Worm (Caenorhabditis elegans) whole organism, L1 larva: ENCODE results near the gene srh-177.
A peak's percentile ranks its signal among the peaks of the same experiment; 100 is the strongest.

ENCODE experiments used
- C04F5.9 ChIP-seq: sonication (generic microtip); optimal IDR thresholded peaks from 2 replicates; lab custom pipeline; 2016; ENCODE audit warnings: missing genetic modification characterization, missing compliant biosample characterization
- C34B4.2 ChIP-seq: sonication (generic microtip); optimal IDR thresholded peaks from 2 replicates; lab custom pipeline; 2017; ENCODE audit warnings: mild to moderate bottlenecking, missing genetic modification characterization, missing compliant biosample characterization
- Y116A8C.19 ChIP-seq: sonication (generic microtip); optimal IDR thresholded peaks from 2 replicates; lab custom pipeline; 2016; ENCODE audit warnings: missing compliant biosample characterization, missing genetic modification characterization, borderline replicate concordance
- alr-1 ChIP-seq: fragments of 200-800 bp; sonication (Bioruptor generic); optimal IDR thresholded peaks from 2 replicates; lab custom pipeline; 2018; ENCODE audit warnings: borderline replicate concordance, mild to moderate bottlenecking, missing genetic modification characterization, missing compliant biosample characterization
- ama-1 ChIP-seq: fragments of 150-350 bp; optimal IDR thresholded peaks from 2 replicates; lab custom pipeline; 2014
- blmp-1 ChIP-seq: fragments of 150-350 bp; optimal IDR thresholded peaks from 2 replicates; lab custom pipeline; 2014; ENCODE audit warnings: missing biosample characterization, missing genetic modification characterization
- ceh-63 ChIP-seq: fragments of 200-800 bp; sonication (Bioruptor generic); optimal IDR thresholded peaks from 2 replicates; lab custom pipeline; 2018; ENCODE audit warnings: mild to moderate bottlenecking, missing genetic modification characterization, missing compliant biosample characterization
- ceh-8 ChIP-seq: fragments of 200-800 bp; sonication (Bioruptor generic); optimal IDR thresholded peaks from 2 replicates; lab custom pipeline; 2018; ENCODE audit warnings: mild to moderate bottlenecking, missing genetic modification characterization, moderate library complexity, missing compliant biosample characterization
- ceh-88 ChIP-seq: fragments of 200-800 bp; sonication (Bioruptor generic); IDR thresholded peaks from 2 replicates; pipeline ENCODE4 v1.3.6; 2022; ENCODE audit warnings: missing genetic modification characterization, missing compliant biosample characterization
- ceh-90 ChIP-seq: sonication (generic microtip); optimal IDR thresholded peaks from 2 replicates; lab custom pipeline; 2016; ENCODE audit warnings: missing genetic modification characterization, missing compliant biosample characterization
- dpl-1 ChIP-seq, 3 experiments: fragments of 150-350 bp in 2 of 3; sonication (generic microtip) in 1 of 3; optimal IDR thresholded peaks; 2 replicates each; lab custom pipeline; 2014 to 2017; ENCODE audit warnings: missing biosample characterization in 3 of 3, missing genetic modification characterization in 3 of 3, missing genetic modification reagents in 3 of 3
- efl-1 ChIP-seq, 4 experiments: fragments of 150-350 bp; optimal IDR thresholded peaks in 3 of 4; peaks in 1 of 4; 1 replicate in 1 of 4; 2 replicates in 3 of 4; lab custom pipeline; 2014; ENCODE audit warnings: missing biosample characterization in 2 of 4, missing genetic modification characterization in 2 of 4, missing genetic modification reagents in 2 of 4
- egl-13 ChIP-seq: sonication (generic microtip); optimal IDR thresholded peaks from 2 replicates; lab custom pipeline; 2016; ENCODE audit warnings: missing genotype, missing genetic modification reagents, missing genetic modification characterization, missing compliant biosample characterization
- egl-27 ChIP-seq, 2 experiments: fragments of 150-350 bp in 1 of 2; sonication (generic microtip); optimal IDR thresholded peaks; 3 replicates each; lab custom pipeline; 2017 to 2018; ENCODE audit warnings: missing biosample characterization in 2 of 2, missing genetic modification characterization in 2 of 2, missing genetic modification reagents in 2 of 2
- elt-2 ChIP-seq: sonication (generic microtip); optimal IDR thresholded peaks from 2 replicates; lab custom pipeline; 2016; ENCODE audit warnings: missing genetic modification characterization, mild to moderate bottlenecking, inconsistent platforms, missing compliant biosample characterization, missing genetic modification reagents
- elt-3 ChIP-seq, 6 experiments: fragments of 150-350 bp in 1 of 6; sonication (generic microtip); optimal IDR thresholded peaks; 2 replicates each; lab custom pipeline; 2017 to 2018; ENCODE audit warnings: missing biosample characterization in 6 of 6, missing genetic modification characterization in 6 of 6, inconsistent platforms in 1 of 6
- ets-5 ChIP-seq: fragments of 200-800 bp; sonication (Bioruptor generic); IDR thresholded peaks from 2 replicates; pipeline ENCODE4 v1.3.6; 2022; ENCODE audit warnings: missing genetic modification characterization, missing compliant biosample characterization
- fkh-10 ChIP-seq: sonication (generic microtip); optimal IDR thresholded peaks from 2 replicates; lab custom pipeline; 2017; ENCODE audit warnings: missing biosample characterization, missing genetic modification reagents, missing genetic modification characterization
- fkh-4 ChIP-seq: sonication (generic microtip); optimal IDR thresholded peaks from 2 replicates; lab custom pipeline; 2016; ENCODE audit warnings: missing compliant biosample characterization, missing genetic modification characterization, borderline replicate concordance
- fkh-8 ChIP-seq: sonication (generic microtip); optimal IDR thresholded peaks from 2 replicates; lab custom pipeline; 2016; ENCODE audit warnings: mild to moderate bottlenecking, missing genetic modification characterization, missing compliant biosample characterization
- fos-1 ChIP-seq: fragments of 150-350 bp; optimal IDR thresholded peaks from 2 replicates; lab custom pipeline; 2014; ENCODE audit warnings: missing biosample characterization, missing genetic modification characterization
- irx-1 ChIP-seq: sonication (generic microtip); optimal IDR thresholded peaks from 2 replicates; lab custom pipeline; 2016; ENCODE audit warnings: missing genetic modification characterization, missing compliant biosample characterization
- jun-1 ChIP-seq: fragments of 150-350 bp; optimal IDR thresholded peaks from 2 replicates; lab custom pipeline; 2014; ENCODE audit warnings: missing biosample characterization, missing genetic modification reagents, missing genetic modification characterization
- lin-14 ChIP-seq: fragments of 200-800 bp; sonication (Bioruptor generic); optimal IDR thresholded peaks from 2 replicates; lab custom pipeline; 2018; ENCODE audit warnings: mild to moderate bottlenecking, missing genetic modification characterization, moderate library complexity, missing compliant biosample characterization
- lin-35 ChIP-seq, 2 experiments: fragments of 150-350 bp; optimal IDR thresholded peaks; 2 replicates each; lab custom pipeline; 2014; ENCODE audit warnings: missing biosample characterization in 2 of 2, missing genetic modification characterization in 2 of 2, missing genetic modification reagents in 2 of 2
- lir-3 ChIP-seq: sonication (generic microtip); optimal IDR thresholded peaks from 2 replicates; lab custom pipeline; 2016; ENCODE audit warnings: mild to moderate bottlenecking, missing genetic modification characterization, moderate library complexity, missing compliant biosample characterization; ENCODE audit not compliant: poor library complexity
- mab-9 ChIP-seq: fragments of 200-800 bp; sonication (Bioruptor generic); IDR thresholded peaks from 2 replicates; pipeline ENCODE4 v1.3.6; 2022; ENCODE audit warnings: missing genetic modification reagents, missing genetic modification characterization, missing compliant biosample characterization
- mef-2 ChIP-seq: fragments of 150-350 bp; optimal IDR thresholded peaks from 2 replicates; lab custom pipeline; 2014; ENCODE audit warnings: missing biosample characterization, missing genetic modification characterization
- nhr-11 ChIP-seq: fragments of 150-350 bp; optimal IDR thresholded peaks from 2 replicates; lab custom pipeline; 2014; ENCODE audit warnings: missing biosample characterization, missing genetic modification characterization
- nhr-12 ChIP-seq: sonication (generic microtip); optimal IDR thresholded peaks from 2 replicates; lab custom pipeline; 2017; ENCODE audit warnings: missing biosample characterization, missing genetic modification characterization
- nhr-19 ChIP-seq: fragments of 200-800 bp; sonication (Bioruptor generic); conservative IDR thresholded peaks from 2 replicates; pipeline ENCODE4 v1.3.6; 2022; ENCODE audit warnings: missing genetic modification characterization, missing compliant biosample characterization
- nhr-76 ChIP-seq: sonication (generic microtip); optimal IDR thresholded peaks from 2 replicates; lab custom pipeline; 2017; ENCODE audit warnings: missing biosample characterization, missing genetic modification characterization
- nhr-77 ChIP-seq: fragments of 150-350 bp; optimal IDR thresholded peaks from 2 replicates; lab custom pipeline; 2014; ENCODE audit warnings: missing biosample characterization, missing genetic modification characterization
- nhr-85 ChIP-seq: sonication (generic microtip); peaks from one replicate; lab custom pipeline; 2016; ENCODE audit warnings: missing genetic modification characterization, inconsistent platforms, missing compliant biosample characterization
- pax-3 ChIP-seq: fragments of 200-800 bp; sonication (Bioruptor generic); optimal IDR thresholded peaks from 2 replicates; lab custom pipeline; 2018; ENCODE audit warnings: mild to moderate bottlenecking, missing genetic modification characterization, moderate library complexity, missing compliant biosample characterization
- rnt-1 ChIP-seq: sonication (generic microtip); optimal IDR thresholded peaks from 2 replicates; lab custom pipeline; 2016; ENCODE audit warnings: mild to moderate bottlenecking, missing genetic modification characterization, moderate library complexity, missing compliant biosample characterization
- skn-1 ChIP-seq: fragments of 150-350 bp; optimal IDR thresholded peaks from 2 replicates; lab custom pipeline; 2014; ENCODE audit warnings: missing biosample characterization, missing genetic modification characterization
- snpc-4 ChIP-seq: fragments of 150-350 bp; optimal IDR thresholded peaks from 2 replicates; lab custom pipeline; 2014; ENCODE audit warnings: missing biosample characterization, missing genetic modification characterization
- snu-23 ChIP-seq: sonication (generic microtip); optimal IDR thresholded peaks from 2 replicates; lab custom pipeline; 2016; ENCODE audit warnings: missing genetic modification characterization, missing compliant biosample characterization
- sox-4 ChIP-seq: sonication (generic microtip); optimal IDR thresholded peaks from 2 replicates; lab custom pipeline; 2016; ENCODE audit warnings: missing genetic modification characterization, missing compliant biosample characterization
- sup-37 ChIP-seq: fragments of 200-800 bp; sonication (Bioruptor generic); optimal IDR thresholded peaks from 2 replicates; lab custom pipeline; 2018; ENCODE audit warnings: mild to moderate bottlenecking, missing genetic modification characterization, missing compliant biosample characterization
- tbx-2 ChIP-seq: sonication (generic microtip); optimal IDR thresholded peaks from 2 replicates; lab custom pipeline; 2016; ENCODE audit warnings: missing genetic modification characterization, missing compliant biosample characterization
- unc-130 ChIP-seq: fragments of 150-350 bp; optimal IDR thresholded peaks from 2 replicates; lab custom pipeline; 2017; ENCODE audit warnings: missing biosample characterization, missing genetic modification characterization, inconsistent platforms
- unc-86 ChIP-seq: sonication (generic microtip); optimal IDR thresholded peaks from 2 replicates; lab custom pipeline; 2016; ENCODE audit warnings: missing genetic modification characterization, missing compliant biosample characterization
- vab-15 ChIP-seq: sonication (generic microtip); optimal IDR thresholded peaks from 2 replicates; lab custom pipeline; 2017; ENCODE audit warnings: missing genotype, mild to moderate bottlenecking, missing genetic modification characterization, missing compliant biosample characterization
- xbp-1 ChIP-seq: sonication (generic microtip); optimal IDR thresholded peaks from 2 replicates; lab custom pipeline; 2016; ENCODE audit warnings: missing genetic modification characterization, missing compliant biosample characterization
- zip-4 ChIP-seq: fragments of 200-800 bp; sonication (Bioruptor generic); optimal IDR thresholded peaks from 2 replicates; lab custom pipeline; 2018; ENCODE audit warnings: mild to moderate bottlenecking, missing genetic modification characterization, moderate library complexity, missing compliant biosample characterization
- ztf-4 ChIP-seq: fragments of 150-350 bp; optimal IDR thresholded peaks from 2 replicates; lab custom pipeline; 2014; ENCODE audit warnings: missing biosample characterization, missing genetic modification characterization

srh-177 gene

DNA sequence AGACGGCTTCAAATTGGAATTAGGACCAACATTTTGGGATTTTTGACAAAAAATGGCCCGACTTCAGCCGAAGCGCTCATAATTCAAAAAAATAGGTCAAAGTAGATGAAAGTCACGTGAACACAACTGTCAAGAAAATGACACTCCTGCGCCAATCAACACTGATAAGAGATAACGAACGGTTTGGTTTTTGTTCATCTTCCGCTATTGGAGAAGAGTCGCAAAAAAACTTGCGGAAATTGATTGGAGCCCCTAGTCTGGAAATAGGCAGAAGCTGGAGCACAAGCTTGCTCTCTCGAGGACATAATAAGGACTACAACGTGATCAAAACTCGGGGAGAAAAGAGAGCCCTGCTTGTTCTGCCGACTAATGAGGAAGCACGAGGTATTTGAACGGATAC lies 43.2 kb upstream of the srh-177 start:
- TF ChIP-seq fos-1: no peak
- no peak for TF ChIP-seq ets-5
- TF ChIP-seq dpl-1 (GFP tag; optimal IDR thresholded peaks at IDR 0.05; lab: Kevin White, UChicago): no peak
- no peak for TF ChIP-seq ceh-88 (GFP tag; lab: Robert Waterston, UW)
- TF ChIP-seq sup-37 (GFP tag; lab: Kevin White, UChicago): no peak
- no peak for TF ChIP-seq C34B4.2 (tag; lab: Kevin White, UChicago)
- no peak for TF ChIP-seq tbx-2 (tag; lab: Kevin White, UChicago)
- TF ChIP-seq egl-27 (tag; optimal IDR thresholded peaks at IDR 0.05; lab: Kevin White, UChicago): no peak
- TF ChIP-seq nhr-19 (GFP tag; lab: Robert Waterston, UW): no peak
- no peak for TF ChIP-seq ceh-63 (GFP tag; lab: Kevin White, UChicago)
- no peak for TF ChIP-seq ceh-8
- no peak for TF ChIP-seq fkh-10 (GFP tag; lab: Kevin White, UChicago)
- TF ChIP-seq xbp-1 (tag; lab: Kevin White, UChicago): no peak
- TF ChIP-seq nhr-12 (tag; lab: Kevin White, UChicago): no peak
- TF ChIP-seq elt-2: peak; percentile 41
- no peak for TF ChIP-seq nhr-85
- TF ChIP-seq nhr-77 (tag; lab: Kevin White, UChicago): no peak
- no peak for TF ChIP-seq mef-2 (tag; lab: Kevin White, UChicago)
- TF ChIP-seq egl-13 (tag; lab: Kevin White, UChicago): no peak
- TF ChIP-seq lin-35 (GFP tag; optimal IDR thresholded peaks at IDR 0.05; lab: Kevin White, UChicago): peak in 1 of 2 experiments; percentile 33
- TF ChIP-seq nhr-11 (tag; lab: Kevin White, UChicago): no peak
- TF ChIP-seq vab-15 (tag; lab: Kevin White, UChicago): no peak
- no peak for TF ChIP-seq snpc-4
- no peak for TF ChIP-seq lir-3 (tag; lab: Kevin White, UChicago)
- no peak for TF ChIP-seq irx-1
- no peak for TF ChIP-seq lin-14 (GFP tag; lab: Kevin White, UChicago)
- TF ChIP-seq efl-1 (optimal IDR thresholded peaks at IDR 0.05; lab: Kevin White, UChicago): no peak
- peak in 1 of 2 experiments; percentile 88 for TF ChIP-seq efl-1 (GFP tag; optimal IDR thresholded peaks at IDR 0.05 in 1 of 2; lab: Kevin White, UChicago)
- TF ChIP-seq Y116A8C.19 (tag; lab: Kevin White, UChicago): no peak
- peak; percentile 54 for TF ChIP-seq blmp-1 (tag; lab: Kevin White, UChicago)
- TF ChIP-seq ama-1 (lab: Kevin White, UChicago): no peak
- TF ChIP-seq unc-86: no peak
- no peak for TF ChIP-seq unc-130 (tag; lab: Kevin White, UChicago)
- TF ChIP-seq fkh-4 (tag; lab: Kevin White, UChicago): no peak
- TF ChIP-seq ceh-90 (tag; lab: Kevin White, UChicago): no peak
- TF ChIP-seq elt-3 (tag; optimal IDR thresholded peaks at IDR 0.05; lab: Kevin White, UChicago): peak in 2 of 6 experiments; percentile 24 to 49
- TF ChIP-seq zip-4 (GFP tag; lab: Kevin White, UChicago): no peak
- no peak for TF ChIP-seq nhr-76 (tag; lab: Kevin White, UChicago)
- TF ChIP-seq C04F5.9 (tag; lab: Kevin White, UChicago): no peak

DNA sequence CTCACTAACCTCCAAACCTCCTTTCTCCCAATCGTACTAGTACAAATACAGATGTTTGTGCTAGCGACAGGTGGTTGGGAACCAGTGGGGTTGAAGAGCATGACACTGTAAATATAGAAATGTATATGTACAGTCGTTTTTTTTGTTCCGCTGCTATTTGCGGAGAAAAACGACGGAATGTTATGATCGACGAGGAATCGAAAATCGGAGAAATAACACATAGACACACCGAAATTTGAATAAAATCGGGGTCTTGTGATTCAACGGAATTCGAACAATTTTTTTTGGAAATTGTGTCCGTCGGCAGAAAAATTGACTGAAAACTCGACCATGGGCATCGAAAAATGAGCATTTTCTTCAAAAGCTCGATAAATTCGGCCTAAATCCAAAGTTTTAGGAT lies 42.6 kb upstream of the srh-177 start, which contains the start of gene F53H2.3:
Gene F53H2.3, minus strand, starts transcription at position 101 of the 400 bp plus-strand sequence.
- no peak for TF ChIP-seq mab-9 (GFP tag; lab: Robert Waterston, UW)
- TF ChIP-seq dpl-1 (GFP tag; optimal IDR thresholded peaks at IDR 0.05; lab: Kevin White, UChicago): no peak
- TF ChIP-seq sox-4 (tag; lab: Kevin White, UChicago): no peak
- no peak for TF ChIP-seq nhr-77 (tag; lab: Kevin White, UChicago)
- TF ChIP-seq jun-1 (tag; lab: Kevin White, UChicago): no peak
- no peak for TF ChIP-seq pax-3 (tag; lab: Kevin White, UChicago)
- TF ChIP-seq egl-27 (tag; optimal IDR thresholded peaks at IDR 0.05; lab: Kevin White, UChicago): no peak
- no peak for TF ChIP-seq fkh-8 (tag; lab: Kevin White, UChicago)
- no peak for TF ChIP-seq unc-86
- TF ChIP-seq ztf-4 (tag; lab: Kevin White, UChicago): no peak
- TF ChIP-seq lin-14 (GFP tag; lab: Kevin White, UChicago): no peak
- TF ChIP-seq fos-1: no peak
- no peak for TF ChIP-seq snu-23 (GFP tag; lab: Kevin White, UChicago)
- no peak for TF ChIP-seq rnt-1 (tag; lab: Kevin White, UChicago)
- no peak for TF ChIP-seq C04F5.9 (tag; lab: Kevin White, UChicago)
- TF ChIP-seq skn-1: no peak
- no peak for TF ChIP-seq alr-1 (tag; lab: Kevin White, UChicago)
- TF ChIP-seq, all 84 proteins: peak for 0
